Fruit fly (Drosophila melanogaster): ENCODE results near the gene CG4991.

dm6 chrX:17129733-17130466 lies 38.2 kb downstream of the CG4991 start:
- TF ChIP-seq h (GFP tag; optimal IDR thresholded peaks at IDR 0.05) (peak; percentile 68), Hr78 (GFP tag; optimal IDR thresholded peaks at IDR 0.05) (no peak), jim (GFP tag; optimal IDR thresholded peaks at IDR 0.05) (no peak), usp (GFP tag; optimal IDR thresholded peaks at IDR 0.05) (no peak), dsf (GFP tag; optimal IDR thresholded peaks at IDR 0.05; ENCODE audit: borderline replicate concordance) (no peak), GATAd (GFP tag; optimal IDR thresholded peaks at IDR 0.05) (no peak), OdsH (GFP tag; optimal IDR thresholded peaks at IDR 0.05) (peak; percentile 71)
